Worm (Caenorhabditis elegans) whole organism, L4/young adult: ENCODE data around the gene F16G10.6.

ENCODE experiments used
- W03F9.2 ChIP-seq: fragments of 150-350 bp; optimal IDR thresholded peaks from 2 replicates; lab custom pipeline; 2014; ENCODE audit warnings: missing biosample characterization, missing genetic modification characterization
- dao-5 ChIP-seq: sonication (generic microtip); optimal IDR thresholded peaks from 2 replicates; lab custom pipeline; 2016; ENCODE audit warnings: missing genotype, missing genetic modification characterization, moderate library complexity, missing compliant biosample characterization
- him-1 ChIP-seq: sonication (generic microtip); optimal IDR thresholded peaks from 2 replicates; lab custom pipeline; 2016; ENCODE audit warnings: missing genotype, missing genetic modification reagents, missing genetic modification characterization, missing compliant biosample characterization

- TF ChIP-seq him-1 (no peak), dao-5 (tag; lab: Kevin White, UChicago) (no peak), W03F9.2 (no peak)
These were observed 20.9 kb downstream of the F16G10.6 start, which contains the start of gene F43C11.1 for ce11 chrII:2356795-2357194.
